Fruit fly (Drosophila melanogaster) whole organism, prepupa: ENCODE results near the gene Mpcp2.

Source experiments
- CG32006 ChIP-seq: fragments of 200-800 bp; sonication (Bioruptor generic); optimal IDR thresholded peaks from 3 replicates; lab custom pipeline; 2017; ENCODE audit warnings: missing biosample characterization, mild to moderate bottlenecking, missing genetic modification characterization
- CG34406 ChIP-seq: fragments of 200-800 bp; sonication (Bioruptor generic); optimal IDR thresholded peaks from 3 replicates; lab custom pipeline; 2016; ENCODE audit warnings: missing biosample characterization, missing genetic modification characterization
- CG8319 ChIP-seq: fragments of 200-800 bp; sonication (Bioruptor generic); optimal IDR thresholded peaks from 3 replicates; lab custom pipeline; 2016; ENCODE audit warnings: missing biosample characterization, missing genetic modification characterization
- Eip78C ChIP-seq: fragments of 200-800 bp; sonication (Bioruptor generic); peaks from one replicate; lab custom pipeline; 2016; ENCODE audit warnings: missing biosample characterization, missing genetic modification characterization
- Lpt ChIP-seq: fragments of 200-800 bp; sonication (Bioruptor generic); optimal IDR thresholded peaks from 3 replicates; lab custom pipeline; 2016; ENCODE audit warnings: missing biosample characterization, missing genetic modification characterization
- Sox15 ChIP-seq: fragments of 200-800 bp; sonication (Bioruptor generic); optimal IDR thresholded peaks from 3 replicates; lab custom pipeline; 2016; ENCODE audit warnings: missing biosample characterization, missing genetic modification characterization
- lz ChIP-seq: fragments of 200-800 bp; sonication (Bioruptor generic); optimal IDR thresholded peaks from 3 replicates; lab custom pipeline; 2016; ENCODE audit warnings: missing biosample characterization, missing genetic modification characterization
- pdm3 ChIP-seq: fragments of 200-800 bp; sonication (Bioruptor generic); optimal IDR thresholded peaks from 3 replicates; lab custom pipeline; 2016; ENCODE audit warnings: missing biosample characterization, missing genetic modification characterization
- vri ChIP-seq: fragments of 200-800 bp; sonication (Bioruptor generic); optimal IDR thresholded peaks from 3 replicates; lab custom pipeline; 2016; ENCODE audit warnings: missing biosample characterization, mild to moderate bottlenecking, missing genetic modification characterization

DNA sequence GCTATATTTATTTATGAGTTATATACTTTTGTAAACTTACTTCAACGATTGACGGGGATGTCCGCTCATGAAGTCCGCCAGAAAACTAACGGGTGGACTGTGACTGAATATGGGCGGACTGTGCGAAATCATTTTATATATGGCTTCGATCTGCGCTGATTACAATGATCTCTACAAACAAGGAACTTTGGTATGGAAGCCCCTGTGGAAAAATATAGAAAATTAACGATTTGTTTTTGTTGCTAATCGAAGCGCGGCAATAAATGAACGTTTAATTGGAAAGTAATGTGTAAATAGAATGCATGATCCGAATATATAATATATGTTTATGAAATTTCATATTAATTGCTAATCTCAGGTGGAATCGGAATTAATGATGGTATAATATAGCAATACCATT, 12.5 kb downstream of the Mpcp2 start:
- no peak for TF ChIP-seq Eip78C
- TF ChIP-seq pdm3 (GFP tag; lab: Kevin White, UChicago), result no peak
- TF ChIP-seq CG32006, result no peak
- TF ChIP-seq vri, result no peak
- TF ChIP-seq CG8319 (GFP tag; lab: Kevin White, UChicago), result no peak
- TF ChIP-seq CG34406 (GFP tag; lab: Kevin White, UChicago), result no peak
- no peak for TF ChIP-seq Lpt (GFP tag; lab: Kevin White, UChicago)
- no peak for TF ChIP-seq lz
- no peak for TF ChIP-seq Sox15 (GFP tag; lab: Kevin White, UChicago)
